Worm (Caenorhabditis elegans): Measurements from ENCODE around the gene mboa-7.

DNA sequence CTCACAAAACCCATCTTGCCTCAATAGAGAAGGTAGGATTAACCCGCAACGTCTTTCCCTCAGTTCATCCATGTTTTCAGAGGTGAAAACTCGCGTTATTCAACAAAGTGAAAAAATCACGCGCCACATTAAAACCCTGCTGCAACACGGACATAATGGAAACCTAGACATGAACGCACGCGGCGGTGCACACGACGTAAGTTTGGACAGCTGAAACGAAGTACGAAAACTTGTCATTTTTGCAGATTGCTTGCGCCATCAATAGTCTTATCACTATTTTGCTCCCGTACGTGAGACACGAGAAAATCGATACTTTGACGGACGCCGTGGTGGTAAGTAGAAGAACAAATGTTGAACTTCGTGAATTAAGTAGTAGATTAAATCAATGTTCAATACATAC, 3.0 kb upstream of the mboa-7 start:
- TF ChIP-seq him-1 (tag; optimal IDR thresholded peaks at IDR 0.05) (no peak), W03F9.2 (tag; optimal IDR thresholded peaks at IDR 0.05) (no peak), dao-5 (tag; optimal IDR thresholded peaks at IDR 0.05) (no peak)

All from whole organism, L4/young adult.